Fruit fly (Drosophila melanogaster) whole organism, embryonic: ENCODE results near the gene Jhbp2.

ENCODE experiments used
- Blimp-1 ChIP-seq: fragments of 200-800 bp; sonication (Bioruptor generic); optimal IDR thresholded peaks from 3 replicates; lab custom pipeline; 2018; ENCODE audit warnings: missing biosample characterization, missing genetic modification characterization, mild to moderate bottlenecking, moderate library complexity, missing genetic modification reagents
- C15 ChIP-seq: fragments of 200-800 bp; sonication (Bioruptor generic); IDR thresholded peaks from 3 replicates; pipeline ENCODE4 v1.3.6; 2022; ENCODE audit warnings: missing biosample characterization, missing genetic modification characterization
- CG10274 ChIP-seq: fragments of 200-800 bp; sonication (Bioruptor generic); optimal IDR thresholded peaks from 3 replicates; lab custom pipeline; 2017; ENCODE audit warnings: missing biosample characterization, mild to moderate bottlenecking, missing genetic modification characterization
- CG14860 ChIP-seq: fragments of 200-800 bp; sonication (Bioruptor generic); IDR thresholded peaks from 3 replicates; pipeline ENCODE4 v1.3.6; 2022; ENCODE audit warnings: missing biosample characterization, missing genetic modification characterization; ENCODE audit not compliant: partially characterized antibody
- CG16779 ChIP-seq: fragments of 200-800 bp; sonication (Bioruptor generic); IDR thresholded peaks from 2 replicates; pipeline ENCODE4 v1.3.6; 2022; ENCODE audit warnings: missing biosample characterization, missing genetic modification characterization
- CG17328 ChIP-seq: fragments of 200-800 bp; sonication (Bioruptor generic); IDR thresholded peaks from 2 replicates; pipeline ENCODE4 v1.3.6; 2022; ENCODE audit warnings: missing biosample characterization, missing genetic modification characterization
- CG17912 ChIP-seq: fragments of 200-800 bp; sonication (Bioruptor generic); optimal IDR thresholded peaks from 2 replicates; lab custom pipeline; 2018; ENCODE audit warnings: missing biosample characterization, mild to moderate bottlenecking, missing genetic modification characterization
- CG18619 ChIP-seq: fragments of 200-800 bp; sonication (Bioruptor generic); optimal IDR thresholded peaks from 3 replicates; lab custom pipeline; 2017; ENCODE audit warnings: missing biosample characterization, mild to moderate bottlenecking, missing genetic modification characterization
- CG2120 ChIP-seq: fragments of 200-800 bp; sonication (Bioruptor generic); optimal IDR thresholded peaks from 3 replicates; lab custom pipeline; 2016; ENCODE audit warnings: missing biosample characterization, missing genetic modification characterization
- CG34224 ChIP-seq: fragments of 200-800 bp; sonication (Bioruptor generic); IDR thresholded peaks from 3 replicates; pipeline ENCODE4 v1.3.6; 2022; ENCODE audit warnings: missing biosample characterization, missing genetic modification characterization; ENCODE audit not compliant: partially characterized antibody
- CG4854 ChIP-seq: fragments of 200-800 bp; sonication (Bioruptor generic); optimal IDR thresholded peaks from 2 replicates; lab custom pipeline; 2016; ENCODE audit warnings: missing biosample characterization, missing genetic modification characterization, inconsistent platforms
- CG6175 ChIP-seq: fragments of 200-800 bp; sonication (Bioruptor generic); IDR thresholded peaks from 3 replicates; pipeline ENCODE4 v1.3.6; 2022; ENCODE audit warnings: missing biosample characterization, missing genetic modification characterization
- CG7372 ChIP-seq: fragments of 200-800 bp; sonication (Bioruptor generic); IDR thresholded peaks from 2 replicates; pipeline ENCODE4 v1.3.6; 2022; ENCODE audit warnings: missing biosample characterization, missing genetic modification characterization
- CG7556 ChIP-seq: fragments of 200-800 bp; sonication (Bioruptor generic); optimal IDR thresholded peaks from 2 replicates; lab custom pipeline; 2017; ENCODE audit warnings: missing biosample characterization, mild to moderate bottlenecking, missing genetic modification characterization
- CG7745 ChIP-seq: fragments of 200-800 bp; sonication (Bioruptor generic); optimal IDR thresholded peaks from 2 replicates; lab custom pipeline; 2018; ENCODE audit warnings: missing biosample characterization, mild to moderate bottlenecking, missing genetic modification characterization, moderate library complexity
- CG9437 ChIP-seq: fragments of 200-800 bp; sonication (Bioruptor generic); optimal IDR thresholded peaks from 2 replicates; lab custom pipeline; 2018; ENCODE audit warnings: missing biosample characterization, mild to moderate bottlenecking, missing genetic modification characterization
- Fer2 ChIP-seq: fragments of 200-800 bp; sonication (Bioruptor generic); optimal IDR thresholded peaks from 2 replicates; lab custom pipeline; 2018; ENCODE audit warnings: missing biosample characterization, mild to moderate bottlenecking, missing genetic modification characterization, moderate library complexity
- Gug ChIP-seq: fragments of 200-800 bp; sonication (Bioruptor generic); IDR thresholded peaks from 4 replicates; pipeline ENCODE4 v1.3.6; 2022; ENCODE audit warnings: missing biosample characterization, missing genetic modification characterization
- HmgZ ChIP-seq: fragments of 200-800 bp; sonication (Bioruptor generic); optimal IDR thresholded peaks from 2 replicates; lab custom pipeline; 2018; ENCODE audit warnings: missing biosample characterization, mild to moderate bottlenecking, missing genetic modification characterization
- Hsf ChIP-seq: fragments of 200-800 bp; sonication (Bioruptor generic); optimal IDR thresholded peaks from 3 replicates; lab custom pipeline; 2016; ENCODE audit warnings: missing biosample characterization, missing genetic modification characterization
- Lpt ChIP-seq: fragments of >200 bp; optimal IDR thresholded peaks from 2 replicates; lab custom pipeline; 2018; ENCODE audit warnings: missing biosample characterization, missing genetic modification characterization
- MBD-R2 ChIP-seq: fragments of 200-800 bp; sonication (Bioruptor generic); IDR thresholded peaks from 2 replicates; pipeline ENCODE4 v1.3.6; 2022; ENCODE audit warnings: missing biosample characterization, missing genetic modification characterization
- MTF-1 ChIP-seq: fragments of 200-800 bp; sonication (Bioruptor generic); optimal IDR thresholded peaks from 2 replicates; lab custom pipeline; 2018; ENCODE audit warnings: missing biosample characterization, mild to moderate bottlenecking, missing genetic modification characterization, borderline replicate concordance
- Mrtf ChIP-seq: fragments of 200-800 bp; sonication (Bioruptor generic); IDR thresholded peaks from 3 replicates; pipeline ENCODE4 v1.3.6; 2022; ENCODE audit warnings: missing biosample characterization, missing genetic modification characterization
- Sry-δ ChIP-seq: fragments of 200-800 bp; sonication (Bioruptor generic); optimal IDR thresholded peaks from 2 replicates; lab custom pipeline; 2016; ENCODE audit warnings: missing biosample characterization, missing genetic modification characterization
- Xbp1 ChIP-seq: fragments of 200-800 bp; sonication (Bioruptor generic); optimal IDR thresholded peaks from 3 replicates; lab custom pipeline; 2016; ENCODE audit warnings: missing biosample characterization, mild to moderate bottlenecking, missing genetic modification characterization
- abd-A ChIP-seq: fragments of 200-800 bp; sonication (Bioruptor generic); optimal IDR thresholded peaks from 3 replicates; lab custom pipeline; 2019; ENCODE audit warnings: missing biosample characterization, mild to moderate bottlenecking, missing genetic modification characterization, moderate library complexity
- aop ChIP-seq: fragments of 200-800 bp; sonication (Bioruptor generic); IDR thresholded peaks from 2 replicates; pipeline ENCODE4 v1.3.6; 2022; ENCODE audit warnings: missing biosample characterization, missing genetic modification characterization
- az2 ChIP-seq: fragments of 200-800 bp; sonication (Bioruptor generic); optimal IDR thresholded peaks from 3 replicates; lab custom pipeline; 2016; ENCODE audit warnings: missing biosample characterization, missing genetic modification characterization
- bab2 ChIP-seq: fragments of 200-800 bp; sonication (Bioruptor generic); optimal IDR thresholded peaks from 2 replicates; lab custom pipeline; 2016; ENCODE audit warnings: missing biosample characterization, missing genetic modification characterization
- bsh ChIP-seq, 2 experiments: fragments of 200-800 bp; sonication (Bioruptor generic); optimal IDR thresholded peaks; 2 replicates each; lab custom pipeline; 2017 to 2018; ENCODE audit warnings: mild to moderate bottlenecking in 2 of 2, missing biosample characterization in 2 of 2, missing genetic modification characterization in 2 of 2, moderate library complexity in 1 of 2
- cwo ChIP-seq: fragments of 200-800 bp; sonication (Bioruptor generic); optimal IDR thresholded peaks from 3 replicates; lab custom pipeline; 2017; ENCODE audit warnings: missing biosample characterization, missing genetic modification characterization, mild to moderate bottlenecking, moderate library complexity, missing genetic modification reagents
- gce ChIP-seq: fragments of 200-800 bp; sonication (Bioruptor generic); IDR thresholded peaks from 3 replicates; pipeline ENCODE4 v1.3.6; 2022; ENCODE audit warnings: missing biosample characterization, missing genetic modification characterization
- gcm2 ChIP-seq: fragments of 200-800 bp; sonication (Bioruptor generic); optimal IDR thresholded peaks from 2 replicates; lab custom pipeline; 2016; ENCODE audit warnings: missing biosample characterization, missing genetic modification characterization
- gfzf ChIP-seq: fragments of 200-800 bp; sonication (Bioruptor generic); optimal IDR thresholded peaks from 2 replicates; lab custom pipeline; 2016; ENCODE audit warnings: missing biosample characterization, mild to moderate bottlenecking, missing genetic modification characterization, moderate library complexity
- ken ChIP-seq: fragments of 200-800 bp; sonication (Bioruptor generic); IDR thresholded peaks from 3 replicates; pipeline ENCODE4 v1.3.6; 2022; ENCODE audit warnings: missing biosample characterization, missing genetic modification characterization
- nerfin-1 ChIP-seq: fragments of 200-800 bp; sonication (Bioruptor generic); optimal IDR thresholded peaks from 3 replicates; lab custom pipeline; 2019; ENCODE audit warnings: missing biosample characterization, mild to moderate bottlenecking, missing genetic modification characterization, moderate library complexity
- nerfin-2 ChIP-seq: fragments of 200-800 bp; sonication (Bioruptor generic); IDR thresholded peaks from 2 replicates; pipeline ENCODE4 v1.3.6; 2022; ENCODE audit warnings: missing biosample characterization, missing genetic modification characterization; ENCODE audit not compliant: partially characterized antibody
- nom ChIP-seq: fragments of 200-800 bp; sonication (Bioruptor generic); optimal IDR thresholded peaks from 2 replicates; lab custom pipeline; 2017; ENCODE audit warnings: missing biosample characterization, missing genetic modification characterization, mild to moderate bottlenecking, moderate library complexity, missing genetic modification reagents
- sr ChIP-seq: fragments of 200-800 bp; sonication (Bioruptor generic); IDR thresholded peaks from 3 replicates; pipeline ENCODE4 v1.3.6; 2022; ENCODE audit warnings: missing biosample characterization, missing genetic modification characterization
- stwl ChIP-seq: fragments of 200-800 bp; sonication (Bioruptor generic); optimal IDR thresholded peaks from 3 replicates; lab custom pipeline; 2018; ENCODE audit warnings: missing biosample characterization, mild to moderate bottlenecking, missing genetic modification characterization, moderate library complexity
- tap ChIP-seq: fragments of 200-800 bp; optimal IDR thresholded peaks from 3 replicates; lab custom pipeline; 2019; ENCODE audit warnings: missing biosample characterization, mild to moderate bottlenecking, missing genetic modification characterization, moderate library complexity
- twi ChIP-seq: fragments of 200-800 bp; optimal IDR thresholded peaks from 2 replicates; lab custom pipeline; 2019; ENCODE audit warnings: missing biosample characterization, mild to moderate bottlenecking, missing genetic modification characterization, moderate library complexity
- tx ChIP-seq: fragments of 200-800 bp; sonication (Bioruptor generic); optimal IDR thresholded peaks from 2 replicates; lab custom pipeline; 2016; ENCODE audit warnings: missing biosample characterization, missing genetic modification characterization

Jhbp2 gene

DNA sequence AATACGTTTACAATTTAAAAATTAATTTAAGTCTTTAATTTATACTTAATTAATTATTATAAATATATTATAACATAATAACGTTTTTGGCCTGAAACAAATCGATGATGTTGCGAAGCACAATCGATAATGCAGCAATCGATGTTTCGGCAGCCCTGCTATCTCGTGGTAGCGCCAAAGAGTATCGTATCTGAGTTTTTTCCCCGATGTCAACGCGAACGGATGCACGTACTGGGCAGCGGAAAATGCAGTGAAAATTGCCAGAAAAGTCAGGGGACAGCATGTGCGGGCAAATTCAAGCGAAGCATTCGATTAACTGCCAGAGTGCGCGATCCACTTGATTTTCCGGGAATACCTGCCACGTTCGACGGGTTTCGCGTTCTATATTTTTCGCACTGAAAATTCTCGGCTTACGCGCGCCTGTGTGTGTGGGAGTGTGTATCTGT lies 50.8 kb downstream of the Jhbp2 start, which contains the start of gene Cdep (continued):
- TF ChIP-seq aop (GFP tag; lab: Robert Waterston, UW) (no peak), CG7556 (GFP tag; lab: Kevin White, UChicago) (no peak), tap (tag; lab: Kevin White, UChicago) (peak; percentile 51), CG17912 (GFP tag; lab: Kevin White, UChicago) (peak; percentile 66), ken (GFP tag; lab: Robert Waterston, UW) (no peak), Mrtf (no peak), Blimp-1 (GFP tag; lab: Kevin White, UChicago) (peak; percentile 41), C15 (GFP tag; lab: Robert Waterston, UW) (no peak), CG6175 (no peak), gce (GFP tag; lab: Robert Waterston, UW) (no peak), CG16779 (GFP tag; lab: Robert Waterston, UW) (0 out of 2 replicates have a peak, but pooled peaks have one; percentile 14), MTF-1 (GFP tag; lab: Kevin White, UChicago) (no peak), bab2 (GFP tag; lab: Kevin White, UChicago) (no peak), Fer2 (no peak), CG9437 (GFP tag; lab: Kevin White, UChicago) (peak; percentile 51), CG18619 (GFP tag; lab: Kevin White, UChicago) (peak; percentile 19), CG34224 (GFP tag; lab: Robert Waterston, UW) (peak; percentile 90), Sry-δ (GFP tag; lab: Kevin White, UChicago) (peak; percentile 76), abd-A (tag; lab: Kevin White, UChicago) (no peak), Hsf (GFP tag; lab: Kevin White, UChicago) (peak; percentile 7), CG4854 (no peak), cwo (no peak), CG17328 (GFP tag; lab: Robert Waterston, UW) (no peak), CG7372 (GFP tag; lab: Robert Waterston, UW) (0 out of 2 replicates have a peak, but pooled peaks have one; percentile 6), Gug (peak; percentile 31; the same call in 1 of the 4 replicates), sr (peak; percentile 54; the same call in 1 of the 3 replicates), az2 (peak; percentile 5), bsh (GFP tag; optimal IDR thresholded peaks at IDR 0.05; lab: Kevin White, UChicago) (peak in 1 of 2 experiments; percentile 34), twi (tag; lab: Kevin White, UChicago) (no peak), gcm2 (GFP tag; lab: Kevin White, UChicago) (no peak), tx (no peak), CG7745 (no peak), HmgZ (peak; percentile 58), CG2120 (GFP tag; lab: Kevin White, UChicago) (peak; percentile 31), nom (GFP tag; lab: Kevin White, UChicago) (peak; percentile 50), CG10274 (no peak), Lpt (no peak), Xbp1 (GFP tag; lab: Kevin White, UChicago) (peak; percentile 18), nerfin-1 (tag; lab: Kevin White, UChicago) (no peak), MBD-R2 (GFP tag; lab: Robert Waterston, UW) (peak; percentile 37; the same call in 1 of the 2 replicates), gfzf (peak; percentile 24), CG14860 (GFP tag; lab: Robert Waterston, UW) (peak; percentile 93), nerfin-2 (peak; percentile 91), stwl (tag; lab: Kevin White, UChicago) (peak; percentile 86)
